Fruit fly (Drosophila melanogaster): Measurements from ENCODE around the gene Dh44.

The Dh44 gene

dm6 chr3R:9632110-9632921 lies 5.7 kb upstream of the Dh44 start:
- TF ChIP-seq Lpt (GFP tag; optimal IDR thresholded peaks at IDR 0.05), result no peak
- no peak for TF ChIP-seq CG6854 (GFP tag; optimal IDR thresholded peaks at IDR 0.05)
- TF ChIP-seq CG32006 (GFP tag; optimal IDR thresholded peaks at IDR 0.05), result no peak
- peak; percentile 98 for TF ChIP-seq svp (GFP tag)
- TF ChIP-seq ss (GFP tag; optimal IDR thresholded peaks at IDR 0.05), result no peak
- no peak for TF ChIP-seq fd59A (GFP tag; optimal IDR thresholded peaks at IDR 0.05)
- TF ChIP-seq esn (GFP tag; optimal IDR thresholded peaks at IDR 0.05), result no peak

dm6 chr3R:9637361-9637760 lies 621 bp upstream of the Dh44 start, which contains the start of gene Scm:
Scm (minus strand) TSS chr3R:9637611.
- TF ChIP-seq CG9139 (GFP tag; optimal IDR thresholded peaks at IDR 0.05) (no peak), eg (GFP tag; IDR thresholded peaks at IDR 0.05) (no peak), Met (GFP tag; optimal IDR thresholded peaks at IDR 0.05) (no peak), pdm3 (GFP tag; optimal IDR thresholded peaks at IDR 0.05) (no peak), CG3032 (tag; optimal IDR thresholded peaks at IDR 0.05) (no peak), CG31627 (GFP tag; optimal IDR thresholded peaks at IDR 0.05) (no peak), esn (GFP tag; optimal IDR thresholded peaks at IDR 0.05) (peak; percentile 15), acj6 (GFP tag; optimal IDR thresholded peaks at IDR 0.05) (no peak), CG8632 (GFP tag; optimal IDR thresholded peaks at IDR 0.05) (no peak), vri (GFP tag; optimal IDR thresholded peaks at IDR 0.05) (peak; percentile 70), Ets21C (GFP tag; optimal IDR thresholded peaks at IDR 0.05) (no peak), achi (GFP tag; optimal IDR thresholded peaks at IDR 0.05) (peak; percentile 65), OdsH (GFP tag; optimal IDR thresholded peaks at IDR 0.05) (no peak), CG7368 (GFP tag; optimal IDR thresholded peaks at IDR 0.05) (no peak), CG11294 (GFP tag; IDR thresholded peaks at IDR 0.05) (no peak), CG34406 (GFP tag; optimal IDR thresholded peaks at IDR 0.05) (no peak), CG10669 (GFP tag; optimal IDR thresholded peaks at IDR 0.05) (no peak), Blimp-1 (GFP tag; optimal IDR thresholded peaks at IDR 0.05) (no peak), CG1621 (tag; optimal IDR thresholded peaks at IDR 0.05) (no peak), dsx (GFP tag; optimal IDR thresholded peaks at IDR 0.05; ENCODE audit: poor library complexity, severe bottlenecking) (no peak), svp (GFP tag) (no peak), CG3919 (GFP tag; optimal IDR thresholded peaks at IDR 0.05) (no peak), Sox15 (GFP tag; optimal IDR thresholded peaks at IDR 0.05) (no peak), CG8319 (GFP tag; optimal IDR thresholded peaks at IDR 0.05) (no peak), fd59A (GFP tag; optimal IDR thresholded peaks at IDR 0.05) (no peak), net (GFP tag; optimal IDR thresholded peaks at IDR 0.05) (no peak), CG6854 (GFP tag; optimal IDR thresholded peaks at IDR 0.05) (no peak), lz (GFP tag; optimal IDR thresholded peaks at IDR 0.05) (no peak), CG32006 (GFP tag; optimal IDR thresholded peaks at IDR 0.05) (no peak), CG6808 (GFP tag; optimal IDR thresholded peaks at IDR 0.05) (no peak), Hr38 (GFP tag; optimal IDR thresholded peaks at IDR 0.05) (no peak), salr (GFP tag; optimal IDR thresholded peaks at IDR 0.05) (no peak), CG6792 (GFP tag; optimal IDR thresholded peaks at IDR 0.05) (no peak), fkh (GFP tag; optimal IDR thresholded peaks at IDR 0.05) (peak; percentile 79), CG11762 (GFP tag; optimal IDR thresholded peaks at IDR 0.05; ENCODE audit: insufficient read depth) (no peak)

- no peak for TF ChIP-seq pdm3 (GFP tag; optimal IDR thresholded peaks at IDR 0.05)
- TF ChIP-seq Eip75B (GFP tag; optimal IDR thresholded peaks at IDR 0.05), result no peak
- no peak for TF ChIP-seq CG7368 (GFP tag; optimal IDR thresholded peaks at IDR 0.05)
- no peak for TF ChIP-seq topi (GFP tag; optimal IDR thresholded peaks at IDR 0.05)
- TF ChIP-seq CG10631 (GFP tag; optimal IDR thresholded peaks at IDR 0.05), result no peak
- no peak for TF ChIP-seq Ets21C (GFP tag; optimal IDR thresholded peaks at IDR 0.05)
- no peak for TF ChIP-seq CG6808 (GFP tag; optimal IDR thresholded peaks at IDR 0.05)
Observed at dm6 chr3R:9640313-9640712, 2.3 kb downstream of the Dh44 start.
